Fruit fly (Drosophila melanogaster): ENCODE results near the gene unk.
A peak's percentile ranks its signal among the peaks of the same experiment; 100 is the strongest.

- TF ChIP-seq pan (optimal IDR thresholded peaks at IDR 0.05): no peak
- no peak for TF ChIP-seq Jra (GFP tag; optimal IDR thresholded peaks at IDR 0.05)
- TF ChIP-seq rgr (GFP tag; optimal IDR thresholded peaks at IDR 0.05): no peak
- TF ChIP-seq h (GFP tag; optimal IDR thresholded peaks at IDR 0.05): peak; percentile 49
- TF ChIP-seq Dfd (GFP tag; optimal IDR thresholded peaks at IDR 0.05): no peak
- no peak for TF ChIP-seq usp (GFP tag; optimal IDR thresholded peaks at IDR 0.05)
- TF ChIP-seq HLH106 (tag; optimal IDR thresholded peaks at IDR 0.05): no peak
- no peak for TF ChIP-seq CG32264 (GFP tag; optimal IDR thresholded peaks at IDR 0.05)
These were observed 17.4 kb downstream of the unk start for dm6 chr3R:23140280-23140679.
